Fruit fly (Drosophila melanogaster): ENCODE data around the gene Kebab.

The Kebab gene

DNA sequence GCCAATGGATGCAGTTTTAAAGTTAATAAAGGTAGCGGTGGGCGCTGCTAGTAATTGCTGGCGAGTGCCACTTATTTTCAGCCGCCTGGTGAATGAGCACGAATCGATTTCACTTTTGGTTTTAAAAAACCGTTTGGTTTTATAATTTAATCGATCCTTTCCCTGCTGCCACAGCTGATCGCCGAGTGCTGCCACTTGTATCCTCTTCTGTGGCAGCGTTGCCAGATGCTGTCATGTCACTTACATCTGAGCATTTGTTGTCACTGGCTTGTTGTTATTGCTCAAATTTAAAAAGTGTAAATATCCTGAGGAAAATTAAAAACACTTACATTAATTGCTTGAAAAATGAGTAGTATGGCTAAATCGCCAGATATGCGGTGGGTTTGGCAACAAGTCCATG is at the start of gene Kebab:
Gene Kebab, plus strand, starts transcription at position 230 of the 400 bp plus-strand sequence.
- TF ChIP-seq sage (GFP tag; optimal IDR thresholded peaks at IDR 0.05) (no peak), br (GFP tag; optimal IDR thresholded peaks at IDR 0.05) (no peak), Sp1 (GFP tag; optimal IDR thresholded peaks at IDR 0.05) (no peak), dsf (GFP tag; optimal IDR thresholded peaks at IDR 0.05; ENCODE audit: borderline replicate concordance) (no peak), tai (GFP tag; optimal IDR thresholded peaks at IDR 0.05) (no peak), pan (optimal IDR thresholded peaks at IDR 0.05) (no peak), sv (GFP tag; optimal IDR thresholded peaks at IDR 0.05) (no peak), Dif (GFP tag; optimal IDR thresholded peaks at IDR 0.05; ENCODE audit: partially characterized antibody) (no peak), Abd-B (GFP tag; optimal IDR thresholded peaks at IDR 0.05) (no peak), GATAd (GFP tag; optimal IDR thresholded peaks at IDR 0.05) (no peak), fru (GFP tag; optimal IDR thresholded peaks at IDR 0.05) (no peak), usp (GFP tag; optimal IDR thresholded peaks at IDR 0.05) (no peak), psq (GFP tag; optimal IDR thresholded peaks at IDR 0.05) (no peak), jim (GFP tag; optimal IDR thresholded peaks at IDR 0.05) (no peak), CG32264 (GFP tag; optimal IDR thresholded peaks at IDR 0.05) (no peak), OdsH (GFP tag; optimal IDR thresholded peaks at IDR 0.05) (no peak)

dm6 chr2L:2006082-2006669 is 39.1 kb upstream of the Kebab start, which contains the start of gene CG33543:
CG33543 (minus strand) TSS chr2L:2006313.
- TF ChIP-seq br (GFP tag; optimal IDR thresholded peaks at IDR 0.05) (no peak), lola (GFP tag; optimal IDR thresholded peaks at IDR 0.05) (no peak), Vsx2 (GFP tag; optimal IDR thresholded peaks at IDR 0.05; ENCODE audit: partially characterized antibody) (no peak), Rel (GFP tag; optimal IDR thresholded peaks at IDR 0.05) (no peak), Rel (tag; optimal IDR thresholded peaks at IDR 0.05) (no peak), sv (GFP tag; optimal IDR thresholded peaks at IDR 0.05) (no peak), usp (GFP tag; optimal IDR thresholded peaks at IDR 0.05) (no peak), Mio (GFP tag; optimal IDR thresholded peaks at IDR 0.05) (no peak), CG9705 (GFP tag; optimal IDR thresholded peaks at IDR 0.05) (no peak), fru (GFP tag; optimal IDR thresholded peaks at IDR 0.05) (no peak), Jra (GFP tag; optimal IDR thresholded peaks at IDR 0.05) (no peak), ey (GFP tag; optimal IDR thresholded peaks at IDR 0.05) (no peak), rgr (GFP tag; optimal IDR thresholded peaks at IDR 0.05) (no peak), jim (GFP tag; optimal IDR thresholded peaks at IDR 0.05) (no peak)

- TF ChIP-seq Jra (GFP tag; optimal IDR thresholded peaks at IDR 0.05) (no peak), HLH106 (tag; optimal IDR thresholded peaks at IDR 0.05) (no peak), pan (optimal IDR thresholded peaks at IDR 0.05) (no peak), tai (GFP tag; optimal IDR thresholded peaks at IDR 0.05) (no peak), Rel (GFP tag; optimal IDR thresholded peaks at IDR 0.05) (no peak), Rel (tag; optimal IDR thresholded peaks at IDR 0.05) (no peak), psq (GFP tag; optimal IDR thresholded peaks at IDR 0.05) (no peak), Hr83 (GFP tag; optimal IDR thresholded peaks at IDR 0.05; ENCODE audit: poor library complexity, severe bottlenecking) (no peak), fru (GFP tag; optimal IDR thresholded peaks at IDR 0.05) (no peak), CG32264 (GFP tag; optimal IDR thresholded peaks at IDR 0.05) (no peak)
Observed at dm6 chr2L:2007093-2007492, 38.2 kb upstream of the Kebab start, which contains the start of gene CG15353. CG15353 (minus strand) TSS chr2L:2007193.

DNA sequence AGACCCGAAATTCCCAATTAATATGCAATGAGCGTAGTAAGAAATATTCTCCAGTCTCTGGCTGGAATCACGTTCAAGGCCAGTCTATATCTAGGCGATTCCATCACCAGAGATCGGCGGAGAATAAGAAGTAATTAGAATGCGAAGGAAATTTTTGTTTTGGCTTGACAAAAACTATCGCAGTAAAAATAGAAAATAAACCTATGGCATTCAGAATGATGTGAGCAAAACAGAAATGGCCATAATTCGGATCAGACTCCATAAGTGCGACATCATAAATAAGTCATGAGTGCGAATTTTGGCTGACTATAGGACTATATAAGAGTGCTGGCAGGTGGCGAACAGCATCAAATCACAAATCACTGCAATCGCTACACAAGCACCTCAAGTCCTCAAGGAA is 37.2 kb upstream of the Kebab start, which contains the start of gene Nplp4:
Gene Nplp4, plus strand, starts transcription at position 301 of the 400 bp plus-strand sequence.
- no peak for TF ChIP-seq usp (GFP tag; optimal IDR thresholded peaks at IDR 0.05)
- no peak for TF ChIP-seq Mio (GFP tag; optimal IDR thresholded peaks at IDR 0.05)
- no peak for TF ChIP-seq OdsH (GFP tag; optimal IDR thresholded peaks at IDR 0.05)
- no peak for TF ChIP-seq dl (GFP tag; optimal IDR thresholded peaks at IDR 0.05; ENCODE audit: insufficient read depth in 1 of 2, partially characterized antibody in 2 of 2)
- no peak for TF ChIP-seq Dif (GFP tag; optimal IDR thresholded peaks at IDR 0.05; ENCODE audit: partially characterized antibody)

dm6 chr2L:2008980-2009954 is 36.0 kb upstream of the Kebab start, which contains the start of gene CG4238:
CG4238 (plus strand) TSS chr2L:2009859.
- TF ChIP-seq Rel (GFP tag; optimal IDR thresholded peaks at IDR 0.05) (no peak), Rel (tag; optimal IDR thresholded peaks at IDR 0.05) (peak; percentile 39), Mio (GFP tag; optimal IDR thresholded peaks at IDR 0.05) (no peak), Dfd (GFP tag; optimal IDR thresholded peaks at IDR 0.05) (no peak), brk (GFP tag; optimal IDR thresholded peaks at IDR 0.05) (peak; percentile 13), CG32264 (GFP tag; optimal IDR thresholded peaks at IDR 0.05) (no peak), GATAd (GFP tag; optimal IDR thresholded peaks at IDR 0.05) (no peak), h (GFP tag; optimal IDR thresholded peaks at IDR 0.05) (no peak), lola (GFP tag; optimal IDR thresholded peaks at IDR 0.05) (no peak), woc (GFP tag; optimal IDR thresholded peaks at IDR 0.05) (no peak), N (GFP tag; optimal IDR thresholded peaks at IDR 0.05) (no peak), Myc (optimal IDR thresholded peaks at IDR 0.05) (no peak), jim (GFP tag; optimal IDR thresholded peaks at IDR 0.05) (no peak), CrebA (GFP tag; optimal IDR thresholded peaks at IDR 0.05; ENCODE audit: borderline replicate concordance) (peak; percentile 72), sage (GFP tag; optimal IDR thresholded peaks at IDR 0.05) (peak; percentile 12), Abd-B (GFP tag; optimal IDR thresholded peaks at IDR 0.05) (no peak), usp (GFP tag; optimal IDR thresholded peaks at IDR 0.05) (no peak)

Data from whole organism, wandering third instar larva.